Worm (Caenorhabditis elegans) whole organism, L3 larva: Measurements from ENCODE around the gene fbxb-29.
"Not testable (repeated sequence)": the region's sequence is repeated elsewhere in the genome, so short reads cannot be mapped to it uniquely, and the experiment has no call there.

Experiments
- R02D3.7 ChIP-seq: fragments of 150-350 bp; optimal IDR thresholded peaks from 2 replicates; lab custom pipeline; 2014; ENCODE audit warnings: missing biosample characterization, missing genetic modification characterization
- ZK546.5 ChIP-seq: sonication (generic microtip); optimal IDR thresholded peaks from 2 replicates; lab custom pipeline; 2017; ENCODE audit warnings: missing biosample characterization, missing genetic modification characterization
- aly-2 ChIP-seq: fragments of 150-350 bp; optimal IDR thresholded peaks from 2 replicates; lab custom pipeline; 2014; ENCODE audit warnings: missing biosample characterization, missing genetic modification characterization
- ama-1 ChIP-seq: fragments of 150-350 bp; optimal IDR thresholded peaks from 2 replicates; lab custom pipeline; 2018
- ceh-82 ChIP-seq: fragments of 150-350 bp; optimal IDR thresholded peaks from 2 replicates; lab custom pipeline; 2014; ENCODE audit warnings: missing biosample characterization, missing genetic modification characterization
- ceh-9 ChIP-seq: sonication (generic microtip); optimal IDR thresholded peaks from 2 replicates; lab custom pipeline; 2018; ENCODE audit warnings: missing biosample characterization, missing genetic modification characterization
- daf-12 ChIP-seq: fragments of 150-350 bp; optimal IDR thresholded peaks from 2 replicates; lab custom pipeline; 2014; ENCODE audit warnings: missing biosample characterization, missing genetic modification reagents, missing genetic modification characterization
- egl-27 ChIP-seq: sonication (generic microtip); optimal IDR thresholded peaks from 4 replicates; lab custom pipeline; 2017; ENCODE audit warnings: missing biosample characterization, missing genetic modification reagents, missing genetic modification characterization
- egl-5 ChIP-seq: fragments of 150-350 bp; optimal IDR thresholded peaks from 2 replicates; lab custom pipeline; 2017; ENCODE audit warnings: missing biosample characterization, missing genetic modification reagents, missing genetic modification characterization, inconsistent platforms
- elt-1 ChIP-seq: fragments of 150-350 bp; optimal IDR thresholded peaks from 2 replicates; lab custom pipeline; 2014; ENCODE audit warnings: missing biosample characterization, missing genetic modification characterization
- elt-2 ChIP-seq: sonication (generic microtip); optimal IDR thresholded peaks from 2 replicates; lab custom pipeline; 2016; ENCODE audit warnings: missing genetic modification reagents, mild to moderate bottlenecking, missing genetic modification characterization, missing compliant biosample characterization
- elt-3 ChIP-seq, 3 experiments: fragments of 150-350 bp in 1 of 3; sonication (generic microtip) in 2 of 3; optimal IDR thresholded peaks; 2 replicates in 2 of 3; 4 replicates in 1 of 3; lab custom pipeline; 2014 to 2017; ENCODE audit warnings: missing biosample characterization in 3 of 3, missing genetic modification characterization in 3 of 3
- eor-1 ChIP-seq, 2 experiments: fragments of 150-350 bp; optimal IDR thresholded peaks; 2 replicates each; lab custom pipeline; 2014 to 2018; ENCODE audit warnings: missing biosample characterization in 2 of 2, missing genetic modification characterization in 2 of 2
- fkh-10 ChIP-seq: sonication (generic microtip); optimal IDR thresholded peaks from 2 replicates; lab custom pipeline; 2017; ENCODE audit warnings: missing biosample characterization, missing genetic modification reagents, missing genetic modification characterization
- fkh-2 ChIP-seq: fragments of 150-350 bp; optimal IDR thresholded peaks from 2 replicates; lab custom pipeline; 2014; ENCODE audit warnings: missing biosample characterization, missing genetic modification reagents, missing genetic modification characterization
- hmg-11 ChIP-seq: sonication (generic microtip); optimal IDR thresholded peaks from 2 replicates; lab custom pipeline; 2016; ENCODE audit warnings: missing genetic modification characterization, missing compliant biosample characterization
- jun-1 ChIP-seq: fragments of 150-350 bp; optimal IDR thresholded peaks from 2 replicates; lab custom pipeline; 2014; ENCODE audit warnings: missing biosample characterization, missing genetic modification reagents, missing genetic modification characterization
- lin-15B ChIP-seq: fragments of 150-350 bp; optimal IDR thresholded peaks from 2 replicates; lab custom pipeline; 2014; ENCODE audit warnings: missing biosample characterization, missing genetic modification characterization
- lin-39 ChIP-seq: fragments of 150-350 bp; optimal IDR thresholded peaks from 2 replicates; lab custom pipeline; 2018; ENCODE audit warnings: missing biosample characterization, missing genetic modification reagents, missing genetic modification characterization
- lsy-12 ChIP-seq: sonication (generic microtip); optimal IDR thresholded peaks from 2 replicates; lab custom pipeline; 2016; ENCODE audit warnings: mild to moderate bottlenecking, missing genetic modification characterization, missing compliant biosample characterization
- mdl-1 ChIP-seq: fragments of 150-350 bp; optimal IDR thresholded peaks from 2 replicates; lab custom pipeline; 2014; ENCODE audit warnings: missing biosample characterization, missing genetic modification characterization
- nfya-1 ChIP-seq: sonication (generic microtip); optimal IDR thresholded peaks from 2 replicates; lab custom pipeline; 2017; ENCODE audit warnings: missing genetic modification characterization, mild to moderate bottlenecking, missing compliant biosample characterization, antibody characterized with exemption, moderate library complexity; ENCODE audit not compliant: insufficient read depth
- nhr-11 ChIP-seq: fragments of 150-350 bp; optimal IDR thresholded peaks from 2 replicates; lab custom pipeline; 2014; ENCODE audit warnings: missing biosample characterization, missing genetic modification characterization
- nhr-23 ChIP-seq: fragments of 150-350 bp; optimal IDR thresholded peaks from 2 replicates; lab custom pipeline; 2014; ENCODE audit warnings: missing biosample characterization, missing genetic modification reagents, missing genetic modification characterization
- nhr-237 ChIP-seq: fragments of 150-350 bp; optimal IDR thresholded peaks from 2 replicates; lab custom pipeline; 2014; ENCODE audit warnings: missing biosample characterization, missing genetic modification characterization
- nhr-67 ChIP-seq: fragments of 150-350 bp; optimal IDR thresholded peaks from 2 replicates; lab custom pipeline; 2014; ENCODE audit warnings: missing biosample characterization, missing genetic modification characterization
- nhr-76 ChIP-seq: fragments of 150-350 bp; sonication (generic microtip); optimal IDR thresholded peaks from 5 replicates; lab custom pipeline; 2014; ENCODE audit warnings: missing biosample characterization, missing genetic modification characterization
- pha-4 ChIP-seq: fragments of 150-350 bp; optimal IDR thresholded peaks from 2 replicates; lab custom pipeline; 2014; ENCODE audit warnings: missing biosample characterization, missing genetic modification reagents, missing genetic modification characterization
- sea-2 ChIP-seq: fragments of 150-350 bp; sonication (generic microtip); optimal IDR thresholded peaks from 4 replicates; lab custom pipeline; 2014; ENCODE audit warnings: missing biosample characterization, missing genetic modification reagents, missing genetic modification characterization
- skn-1 ChIP-seq: fragments of 150-350 bp; optimal IDR thresholded peaks from 2 replicates; lab custom pipeline; 2014; ENCODE audit warnings: missing biosample characterization, missing genetic modification characterization
- snpc-4 ChIP-seq: fragments of 150-350 bp; optimal IDR thresholded peaks from 2 replicates; lab custom pipeline; 2014; ENCODE audit warnings: missing biosample characterization, missing genetic modification characterization
- tbx-2 ChIP-seq: sonication (generic microtip); optimal IDR thresholded peaks from 2 replicates; lab custom pipeline; 2016; ENCODE audit warnings: mild to moderate bottlenecking, missing genetic modification characterization, missing compliant biosample characterization
- unc-39 ChIP-seq: sonication (generic microtip); optimal IDR thresholded peaks from 4 replicates; lab custom pipeline; 2017; ENCODE audit warnings: missing biosample characterization, missing genetic modification characterization
- unc-62 ChIP-seq: fragments of 150-350 bp; sonication (generic microtip); optimal IDR thresholded peaks from 4 replicates; lab custom pipeline; 2014; ENCODE audit warnings: missing biosample characterization, missing genetic modification reagents, missing genetic modification characterization
- ztf-11 ChIP-seq: fragments of 150-350 bp; optimal IDR thresholded peaks from 2 replicates; lab custom pipeline; 2014; ENCODE audit warnings: missing biosample characterization, missing genetic modification characterization
- ztf-4 ChIP-seq: fragments of 150-350 bp; optimal IDR thresholded peaks from 2 replicates; lab custom pipeline; 2014; ENCODE audit warnings: missing biosample characterization, missing genetic modification characterization

The fbxb-29 gene

ce11 chrII:973999-974398, 25.4 kb downstream of the fbxb-29 start, which contains the start of gene fbxc-14:
Gene fbxc-14, plus strand, starts transcription at chrII:974299.
- TF ChIP-seq elt-1 (no peak), skn-1 (tag; lab: Kevin White, UChicago) (no peak), fkh-2 (tag; lab: Kevin White, UChicago) (no peak), nhr-23 (tag; lab: Kevin White, UChicago) (no peak), tbx-2 (tag; lab: Kevin White, UChicago) (no peak), ZK546.5 (no peak), lin-39 (no peak), lin-15B (no peak), ceh-9 (tag; lab: Kevin White, UChicago) (no peak), egl-5 (tag; lab: Kevin White, UChicago) (no peak), nhr-67 (tag; lab: Kevin White, UChicago) (no peak), fkh-10 (GFP tag; lab: Kevin White, UChicago) (no peak), mdl-1 (no peak), aly-2 (no peak), pha-4 (no peak), ztf-11 (no peak)
- TF ChIP-seq, all 47 proteins: peak for 0

ce11 chrII:972850-973249, 26.5 kb downstream of the fbxb-29 start, which contains the start of gene C32B5.15:
Gene C32B5.15, minus strand, starts transcription at chrII:972950.
- TF ChIP-seq tbx-2 (tag; lab: Kevin White, UChicago) (no peak), ztf-11 (no peak), elt-3 (tag; optimal IDR thresholded peaks at IDR 0.05; lab: Kevin White, UChicago) (no peak), unc-62 (GFP tag; lab: Kevin White, UChicago) (no peak), daf-12 (tag; lab: Kevin White, UChicago) (no peak), hmg-11 (tag; lab: Kevin White, UChicago) (no peak), unc-39 (tag; lab: Kevin White, UChicago) (no peak), fkh-10 (GFP tag; lab: Kevin White, UChicago) (no peak), ama-1 (no peak), lsy-12 (tag; lab: Kevin White, UChicago) (no peak), elt-2 (no peak), sea-2 (no peak), lin-39 (no peak), ceh-82 (tag; lab: Kevin White, UChicago) (no peak), R02D3.7 (tag; lab: Kevin White, UChicago) (no peak), ztf-4 (tag; lab: Kevin White, UChicago) (no peak), jun-1 (tag; lab: Kevin White, UChicago) (no peak), snpc-4 (tag; lab: Kevin White, UChicago) (no peak), nfya-1 (tag; lab: Kevin White, UChicago) (no peak), nhr-237 (tag; lab: Kevin White, UChicago) (no peak)
- TF ChIP-seq, all 47 proteins: peak for 0

- TF ChIP-seq egl-27 (tag; lab: Kevin White, UChicago); aly-2; hmg-11 (tag; lab: Kevin White, UChicago): not testable (repeated sequence)
These were observed 31.3 kb downstream of the fbxb-29 start, which contains the start of gene C32B5.6 for ce11 chrII:968106-968505. Gene C32B5.6, plus strand, starts transcription at chrII:968406.

- not testable (repeated sequence) for TF ChIP-seq tbx-2, lsy-12, nhr-23 (tag; lab: Kevin White, UChicago)
These were observed 32.4 kb downstream of the fbxb-29 start, which contains the start of gene fbxc-18 for ce11 chrII:966962-967361. Gene fbxc-18, minus strand, starts transcription at chrII:967062.

ce11 chrII:961961-962360, 37.4 kb downstream of the fbxb-29 start, which contains the start of gene C32B5.13:
Gene C32B5.13, minus strand, starts transcription at chrII:962061.
- TF ChIP-seq egl-27 (tag; lab: Kevin White, UChicago) (no peak), lin-15B (no peak), nhr-11 (no peak), eor-1 (tag; optimal IDR thresholded peaks at IDR 0.05; lab: Kevin White, UChicago) (no peak), pha-4 (no peak), unc-39 (tag; lab: Kevin White, UChicago) (no peak), lsy-12 (tag; lab: Kevin White, UChicago) (no peak), skn-1 (tag; lab: Kevin White, UChicago) (no peak), ama-1 (no peak), ceh-82 (tag; lab: Kevin White, UChicago) (no peak), nhr-76 (tag; lab: Kevin White, UChicago) (no peak), egl-5 (tag; lab: Kevin White, UChicago) (no peak)
- TF ChIP-seq, all 47 proteins: peak for 0
